Fruit fly (Drosophila melanogaster) whole organism, embryonic: ENCODE data around the gene CG7069.
A peak's percentile ranks its signal among the peaks of the same experiment; 100 is the strongest.

Experiments
- Abd-B ChIP-seq: fragments of 200-800 bp; sonication (Bioruptor generic); optimal IDR thresholded peaks from 2 replicates; lab custom pipeline; 2018; ENCODE audit warnings: missing biosample characterization, mild to moderate bottlenecking, missing genetic modification characterization, moderate library complexity
- BEAF-32 ChIP-seq: fragments of 200-800 bp; sonication (Bioruptor generic); optimal IDR thresholded peaks from 3 replicates; lab custom pipeline; 2017; ENCODE audit warnings: missing biosample characterization, missing genetic modification characterization, mild to moderate bottlenecking, moderate library complexity, missing genetic modification reagents
- C15 ChIP-seq: fragments of 200-800 bp; sonication (Bioruptor generic); IDR thresholded peaks from 3 replicates; pipeline ENCODE4 v1.3.6; 2022; ENCODE audit warnings: missing biosample characterization, missing genetic modification characterization
- CG10321 ChIP-seq: fragments of 200-800 bp; sonication (Bioruptor generic); IDR thresholded peaks from 2 replicates; pipeline ENCODE4 v1.3.6; 2022; ENCODE audit warnings: missing biosample characterization, missing genetic modification characterization
- CG11504 ChIP-seq: fragments of 200-800 bp; sonication (Bioruptor generic); optimal IDR thresholded peaks from 3 replicates; lab custom pipeline; 2019; ENCODE audit warnings: missing biosample characterization, mild to moderate bottlenecking, missing genetic modification characterization, moderate library complexity
- CG11560 ChIP-seq: fragments of 200-800 bp; sonication (Bioruptor generic); IDR thresholded peaks from 3 replicates; pipeline ENCODE4 v1.3.6; 2022; ENCODE audit warnings: missing biosample characterization, missing genetic modification characterization
- CG12104 ChIP-seq: fragments of 200-800 bp; sonication (Bioruptor generic); optimal IDR thresholded peaks from 3 replicates; lab custom pipeline; 2016; ENCODE audit warnings: missing biosample characterization, missing genetic modification characterization
- CG12942 ChIP-seq: fragments of 200-800 bp; sonication (Bioruptor generic); optimal IDR thresholded peaks from 3 replicates; lab custom pipeline; 2016; ENCODE audit warnings: missing biosample characterization, missing genetic modification characterization
- CG17568 ChIP-seq: fragments of 200-800 bp; sonication (Bioruptor generic); optimal IDR thresholded peaks from 2 replicates; lab custom pipeline; 2018; ENCODE audit warnings: missing biosample characterization, mild to moderate bottlenecking, missing genetic modification characterization, moderate library complexity
- CG18619 ChIP-seq: fragments of 200-800 bp; sonication (Bioruptor generic); optimal IDR thresholded peaks from 3 replicates; lab custom pipeline; 2017; ENCODE audit warnings: missing biosample characterization, mild to moderate bottlenecking, missing genetic modification characterization
- CG2199 ChIP-seq: fragments of 200-800 bp; sonication (Bioruptor generic); IDR thresholded peaks from 3 replicates; pipeline ENCODE4 v1.3.6; 2022; ENCODE audit warnings: missing biosample characterization, missing genetic modification characterization
- CG31388 ChIP-seq: fragments of 200-800 bp; sonication (Bioruptor generic); optimal IDR thresholded peaks from 2 replicates; lab custom pipeline; 2016; ENCODE audit warnings: missing biosample characterization, missing genetic modification characterization
- CG33557 ChIP-seq: fragments of 200-800 bp; sonication (Bioruptor generic); optimal IDR thresholded peaks from 2 replicates; lab custom pipeline; 2019; ENCODE audit warnings: missing biosample characterization, mild to moderate bottlenecking, missing genetic modification characterization, moderate library complexity
- CG34376 ChIP-seq: fragments of 200-800 bp; sonication (Bioruptor generic); optimal IDR thresholded peaks from 2 replicates; lab custom pipeline; 2018; ENCODE audit warnings: missing biosample characterization, mild to moderate bottlenecking, missing genetic modification characterization
- CG5953 ChIP-seq: fragments of 200-800 bp; sonication (Bioruptor generic); IDR thresholded peaks from 2 replicates; pipeline ENCODE4 v1.3.6; 2022; ENCODE audit warnings: missing biosample characterization, missing genetic modification characterization
- CG7271 ChIP-seq: fragments of 200-800 bp; sonication (Bioruptor generic); optimal IDR thresholded peaks from 2 replicates; lab custom pipeline; 2018; ENCODE audit warnings: missing biosample characterization, mild to moderate bottlenecking, missing genetic modification characterization, moderate library complexity
- CG7357 ChIP-seq: fragments of 200-800 bp; sonication (Bioruptor generic); IDR thresholded peaks from 3 replicates; pipeline ENCODE4 v1.3.6; 2022; ENCODE audit warnings: missing biosample characterization, missing genetic modification characterization
- CG7786 ChIP-seq: fragments of 200-800 bp; sonication (Bioruptor generic); optimal IDR thresholded peaks from 2 replicates; lab custom pipeline; 2016; ENCODE audit warnings: missing biosample characterization, missing genetic modification characterization
- CG7839 ChIP-seq: fragments of 200-800 bp; sonication (Bioruptor generic); optimal IDR thresholded peaks from 3 replicates; lab custom pipeline; 2018; ENCODE audit warnings: missing biosample characterization, mild to moderate bottlenecking, missing genetic modification characterization, moderate library complexity
- CG7963 ChIP-seq: fragments of 200-800 bp; sonication (Bioruptor generic); IDR thresholded peaks from 3 replicates; pipeline ENCODE4 v1.3.6; 2022; ENCODE audit warnings: missing biosample characterization, missing genetic modification characterization; ENCODE audit not compliant: partially characterized antibody
- CG7987 ChIP-seq: fragments of 200-800 bp; sonication (Bioruptor generic); optimal IDR thresholded peaks from 2 replicates; lab custom pipeline; 2018; ENCODE audit warnings: missing biosample characterization, mild to moderate bottlenecking, missing genetic modification characterization, moderate library complexity
- CG8924 ChIP-seq: fragments of 200-800 bp; optimal IDR thresholded peaks from 3 replicates; lab custom pipeline; 2019; ENCODE audit warnings: missing biosample characterization, mild to moderate bottlenecking, missing genetic modification characterization, moderate library complexity
- CG8944 ChIP-seq: fragments of 200-800 bp; sonication (Bioruptor generic); optimal IDR thresholded peaks from 3 replicates; lab custom pipeline; 2016; ENCODE audit warnings: missing biosample characterization, missing genetic modification characterization
- CG9876 ChIP-seq: fragments of 200-800 bp; sonication (Bioruptor generic); optimal IDR thresholded peaks from 2 replicates; lab custom pipeline; 2016; ENCODE audit warnings: missing biosample characterization, missing genetic modification characterization
- CrebB ChIP-seq: fragments of 200-800 bp; sonication (Bioruptor generic); optimal IDR thresholded peaks from 3 replicates; lab custom pipeline; 2018; ENCODE audit warnings: missing biosample characterization, mild to moderate bottlenecking, missing genetic modification characterization
- E2f2 ChIP-seq: fragments of 200-800 bp; sonication (Bioruptor generic); IDR thresholded peaks from 2 replicates; pipeline ENCODE4 v1.3.6; 2022; ENCODE audit warnings: missing biosample characterization, missing genetic modification characterization
- Fer1 ChIP-seq: fragments of 200-800 bp; sonication (Bioruptor generic); optimal IDR thresholded peaks from 2 replicates; lab custom pipeline; 2017; ENCODE audit warnings: missing biosample characterization, mild to moderate bottlenecking, missing genetic modification characterization
- HLH54F ChIP-seq: fragments of 200-800 bp; sonication (Bioruptor generic); optimal IDR thresholded peaks from 3 replicates; lab custom pipeline; 2016; ENCODE audit warnings: missing biosample characterization, missing genetic modification characterization
- HLHmδ ChIP-seq: fragments of 200-800 bp; sonication (Bioruptor generic); optimal IDR thresholded peaks from 2 replicates; lab custom pipeline; 2018; ENCODE audit warnings: missing biosample characterization, mild to moderate bottlenecking, missing genetic modification characterization, moderate library complexity
- HmgZ ChIP-seq: fragments of 200-800 bp; sonication (Bioruptor generic); optimal IDR thresholded peaks from 2 replicates; lab custom pipeline; 2018; ENCODE audit warnings: missing biosample characterization, mild to moderate bottlenecking, missing genetic modification characterization
- Hr39 ChIP-seq: fragments of >200 bp; optimal IDR thresholded peaks from 2 replicates; lab custom pipeline; 2017
- Hsf ChIP-seq: fragments of 200-800 bp; sonication (Bioruptor generic); optimal IDR thresholded peaks from 3 replicates; lab custom pipeline; 2016; ENCODE audit warnings: missing biosample characterization, missing genetic modification characterization
- Nf-YA ChIP-seq: fragments of 200-800 bp; sonication (Bioruptor generic); IDR thresholded peaks from 2 replicates; pipeline ENCODE4 v1.3.6; 2022; ENCODE audit warnings: missing biosample characterization, missing genetic modification characterization
- Nf-YB ChIP-seq: fragments of 200-800 bp; sonication (Bioruptor generic); optimal IDR thresholded peaks from 3 replicates; lab custom pipeline; 2019; ENCODE audit warnings: missing biosample characterization, mild to moderate bottlenecking, missing genetic modification characterization, moderate library complexity
- Ravus ChIP-seq: fragments of 200-800 bp; sonication (Bioruptor generic); IDR thresholded peaks from 2 replicates; pipeline ENCODE4 v1.3.6; 2022; ENCODE audit warnings: missing biosample characterization, missing genetic modification characterization
- Trl ChIP-seq, 3 experiments: fragments of >200 bp in 2 of 3; fragments of 200-800 bp in 1 of 3; sonication (Bioruptor generic) in 1 of 3; optimal IDR thresholded peaks; 2 replicates in 1 of 3; 3 replicates in 2 of 3; lab custom pipeline; 2016 to 2017; ENCODE audit warnings: missing biosample characterization in 1 of 3, missing genetic modification characterization in 1 of 3
- bab2 ChIP-seq: fragments of 200-800 bp; sonication (Bioruptor generic); optimal IDR thresholded peaks from 2 replicates; lab custom pipeline; 2016; ENCODE audit warnings: missing biosample characterization, missing genetic modification characterization
- bbx ChIP-seq: fragments of 200-800 bp; sonication (Bioruptor generic); IDR thresholded peaks from 2 replicates; pipeline ENCODE4 v1.3.6; 2022; ENCODE audit warnings: missing biosample characterization, missing genetic modification characterization; ENCODE audit not compliant: partially characterized antibody
- dmrt11E ChIP-seq: fragments of 200-800 bp; sonication (Bioruptor generic); optimal IDR thresholded peaks from 3 replicates; lab custom pipeline; 2018; ENCODE audit warnings: missing biosample characterization, mild to moderate bottlenecking, missing genetic modification characterization, moderate library complexity
- gcm2 ChIP-seq: fragments of 200-800 bp; sonication (Bioruptor generic); optimal IDR thresholded peaks from 2 replicates; lab custom pipeline; 2016; ENCODE audit warnings: missing biosample characterization, missing genetic modification characterization
- gro ChIP-seq: fragments of 200-800 bp; sonication (Bioruptor generic); optimal IDR thresholded peaks from 2 replicates; lab custom pipeline; 2016; ENCODE audit warnings: missing biosample characterization, missing genetic modification characterization
- nerfin-1 ChIP-seq: fragments of 200-800 bp; sonication (Bioruptor generic); optimal IDR thresholded peaks from 3 replicates; lab custom pipeline; 2019; ENCODE audit warnings: missing biosample characterization, mild to moderate bottlenecking, missing genetic modification characterization, moderate library complexity
- pnt ChIP-seq: fragments of 200-800 bp; sonication (Bioruptor generic); optimal IDR thresholded peaks from 3 replicates; lab custom pipeline; 2016; ENCODE audit warnings: missing biosample characterization, missing genetic modification characterization
- pros ChIP-seq: fragments of 200-800 bp; sonication (Bioruptor generic); optimal IDR thresholded peaks from 3 replicates; lab custom pipeline; 2019; ENCODE audit warnings: missing biosample characterization, mild to moderate bottlenecking, missing genetic modification characterization, moderate library complexity
- row ChIP-seq: fragments of 200-800 bp; sonication (Bioruptor generic); IDR thresholded peaks from 3 replicates; pipeline ENCODE4 v1.3.6; 2022; ENCODE audit warnings: missing biosample characterization, missing genetic modification characterization
- schlank ChIP-seq: fragments of 200-800 bp; sonication (Bioruptor generic); optimal IDR thresholded peaks from 2 replicates; lab custom pipeline; 2018; ENCODE audit warnings: missing biosample characterization, mild to moderate bottlenecking, missing genetic modification characterization
- slou ChIP-seq: fragments of 200-800 bp; sonication (Bioruptor generic); optimal IDR thresholded peaks from 3 replicates; lab custom pipeline; 2016; ENCODE audit warnings: missing biosample characterization, missing genetic modification characterization
- tap ChIP-seq: fragments of 200-800 bp; optimal IDR thresholded peaks from 3 replicates; lab custom pipeline; 2019; ENCODE audit warnings: missing biosample characterization, mild to moderate bottlenecking, missing genetic modification characterization, moderate library complexity
- zfh2 ChIP-seq: fragments of 200-800 bp; sonication (Bioruptor generic); optimal IDR thresholded peaks from 2 replicates; lab custom pipeline; 2016; ENCODE audit warnings: missing biosample characterization, missing genetic modification characterization

Gene CG7069

DNA sequence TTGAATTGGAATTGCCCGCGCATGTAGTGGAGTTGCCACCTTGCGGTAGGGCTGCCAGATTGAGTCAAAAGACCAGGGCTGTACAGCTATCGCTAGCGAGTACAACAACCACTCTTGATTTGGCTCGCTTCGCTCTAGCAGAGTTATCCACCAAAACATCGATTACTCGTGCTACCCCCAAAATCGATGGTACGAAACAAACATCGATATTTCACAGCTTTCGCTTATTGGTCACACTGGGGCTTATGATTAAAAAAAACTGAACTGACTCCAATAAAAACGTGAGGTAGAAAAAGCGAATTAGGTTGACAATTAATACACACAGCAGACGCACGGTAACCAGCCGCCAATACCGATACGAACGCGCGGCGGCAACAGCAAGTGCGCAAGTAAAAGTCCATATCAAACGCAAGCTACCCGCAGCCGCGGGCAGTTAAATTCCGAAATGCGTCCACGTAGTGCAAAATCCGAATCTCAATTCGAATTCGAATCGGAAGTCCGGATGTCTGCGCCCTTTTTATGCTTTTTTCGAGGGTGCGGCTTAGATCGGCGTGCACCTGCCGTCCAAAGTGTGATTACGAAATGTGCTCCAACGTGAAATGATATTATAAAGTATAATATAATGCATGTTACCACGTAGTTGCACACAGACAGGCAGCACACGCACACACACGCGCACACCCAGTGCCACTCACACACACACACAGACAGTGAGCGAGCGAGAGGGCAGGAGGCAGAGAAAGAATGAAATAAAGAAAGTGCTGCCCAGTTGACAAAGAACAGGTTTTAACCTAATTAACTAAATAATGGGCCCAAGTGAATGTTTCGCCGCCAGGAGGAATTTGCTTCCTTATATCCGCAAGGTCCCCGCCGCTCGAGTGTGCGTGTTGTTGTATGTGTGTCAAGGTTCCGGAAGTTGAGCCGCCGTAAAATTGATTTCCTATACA, 15.9 kb upstream of the CG7069 start, which contains the start of gene Sar1 (continued):
- TF ChIP-seq gcm2 (GFP tag; lab: Kevin White, UChicago) = no peak
- no peak for TF ChIP-seq CG7271 (tag; lab: Kevin White, UChicago)
- peak; percentile 43 for TF ChIP-seq CG8944 (GFP tag; lab: Kevin White, UChicago)
- TF ChIP-seq schlank (tag; lab: Kevin White, UChicago) = no peak
- TF ChIP-seq pnt (GFP tag; lab: Kevin White, UChicago) = no peak
- no peak for TF ChIP-seq bab2 (GFP tag; lab: Kevin White, UChicago)
- peak; percentile 22 for TF ChIP-seq CG8924
- TF ChIP-seq CG5953 = no peak
- no peak for TF ChIP-seq tap (tag; lab: Kevin White, UChicago)
- no peak for TF ChIP-seq Fer1
- peak; percentile 96 for TF ChIP-seq bbx
- peak; percentile 14 for TF ChIP-seq CG7987 (GFP tag; lab: Kevin White, UChicago)
- no peak for TF ChIP-seq CG10321 (GFP tag; lab: Robert Waterston, UW)
- peak; percentile 78 for TF ChIP-seq CG7963 (GFP tag; lab: Robert Waterston, UW)
- TF ChIP-seq E2f2 (GFP tag; lab: Robert Waterston, UW) = peak; percentile 100
- TF ChIP-seq Hsf (GFP tag; lab: Kevin White, UChicago) = peak; percentile 29
- peak; percentile 20 for TF ChIP-seq CG34376 (GFP tag; lab: Kevin White, UChicago)
- TF ChIP-seq CG18619 (GFP tag; lab: Kevin White, UChicago) = no peak
- peak; percentile 92 for TF ChIP-seq HmgZ
- no peak for TF ChIP-seq C15 (GFP tag; lab: Robert Waterston, UW)
- peak; percentile 24 for TF ChIP-seq CG7839 (tag; lab: Kevin White, UChicago)
- TF ChIP-seq gro (GFP tag; lab: Kevin White, UChicago) = peak; percentile 81
- TF ChIP-seq CG2199 (GFP tag; lab: Robert Waterston, UW) = no peak
- TF ChIP-seq CG11560 (tag; lab: Robert Waterston, UW) = peak; percentile 89
- TF ChIP-seq HLHmδ (GFP tag; lab: Kevin White, UChicago) = no peak
- no peak for TF ChIP-seq Nf-YB
- TF ChIP-seq Nf-YA (GFP tag; lab: Robert Waterston, UW) = no peak
- no peak for TF ChIP-seq CG31388 (GFP tag; lab: Kevin White, UChicago)
- TF ChIP-seq CG12942 (GFP tag; lab: Kevin White, UChicago) = peak; percentile 8
- TF ChIP-seq slou (GFP tag; lab: Kevin White, UChicago) = no peak
- TF ChIP-seq Abd-B = peak; percentile 42
- TF ChIP-seq CG17568 (GFP tag; lab: Kevin White, UChicago) = peak; percentile 5
- peak; percentile 52 for TF ChIP-seq CG7786 (GFP tag; lab: Kevin White, UChicago)
- no peak for TF ChIP-seq CG33557
- peak; percentile 42 for TF ChIP-seq zfh2
- TF ChIP-seq dmrt11E (tag; lab: Kevin White, UChicago) = peak; percentile 5
- TF ChIP-seq Trl (optimal IDR thresholded peaks at IDR 0.05; lab: Kevin White, UChicago) = no peak
- peak; percentile 4 for TF ChIP-seq Trl (GFP tag; optimal IDR thresholded peaks at IDR 0.05; lab: Kevin White, UChicago)
- TF ChIP-seq BEAF-32 (GFP tag; lab: Kevin White, UChicago) = peak; percentile 99
- TF ChIP-seq CG7357 = no peak
- TF ChIP-seq CG9876 (GFP tag; lab: Kevin White, UChicago) = peak; percentile 40
- TF ChIP-seq row (GFP tag; lab: Robert Waterston, UW) = peak; percentile 44; the same call in 2 of the 3 replicates
- no peak for TF ChIP-seq Hr39 (lab: Kevin White, UChicago)
- TF ChIP-seq CG12104 = no peak
- TF ChIP-seq nerfin-1 (tag; lab: Kevin White, UChicago) = peak; percentile 31
- peak; percentile 79 for TF ChIP-seq CG11504 (tag; lab: Kevin White, UChicago)
- peak; percentile 23 for TF ChIP-seq HLH54F (GFP tag; lab: Kevin White, UChicago)
- peak; percentile 22 for TF ChIP-seq CrebB
- no peak for TF ChIP-seq Ravus (GFP tag; lab: Robert Waterston, UW)
- TF ChIP-seq pros (GFP tag; lab: Kevin White, UChicago) = no peak
